Worm (Caenorhabditis elegans) whole organism, midembryonic: ENCODE measurements around the gene srw-51.

Experiments
- T22C8.4 ChIP-seq: fragments of 200-800 bp; sonication (Bioruptor generic); IDR thresholded peaks from 2 replicates; pipeline ENCODE4 v1.3.6; 2022; ENCODE audit warnings: missing genetic modification characterization, missing compliant biosample characterization
- cog-1 ChIP-seq: sonication (generic microtip); optimal IDR thresholded peaks from 2 replicates; lab custom pipeline; 2016; ENCODE audit warnings: missing genetic modification characterization, missing compliant biosample characterization
- flt-1 ChIP-seq: fragments of 200-800 bp; sonication (Bioruptor generic); IDR thresholded peaks from 2 replicates; pipeline ENCODE4 v1.3.6; 2022; ENCODE audit warnings: missing genetic modification characterization, missing compliant biosample characterization
- klf-2 ChIP-seq: fragments of 200-800 bp; sonication (Bioruptor generic); conservative IDR thresholded peaks from 2 replicates; pipeline ENCODE4 v1.3.6; 2022; ENCODE audit warnings: missing genetic modification reagents, missing genetic modification characterization, missing compliant biosample characterization
- med-1 ChIP-seq: sonication (generic microtip); optimal IDR thresholded peaks from 2 replicates; lab custom pipeline; 2017; ENCODE audit warnings: missing genetic modification characterization, mild to moderate bottlenecking, missing compliant biosample characterization, antibody characterized with exemption, missing genetic modification reagents; ENCODE audit not compliant: insufficient read depth
- ref-1 ChIP-seq: fragments of 200-800 bp; sonication (Bioruptor generic); conservative IDR thresholded peaks from 2 replicates; pipeline ENCODE4 v1.3.6; 2022; ENCODE audit warnings: missing genetic modification reagents, missing genetic modification characterization, missing compliant biosample characterization
- tab-1 ChIP-seq: fragments of 200-800 bp; sonication (Bioruptor generic); IDR thresholded peaks from 2 replicates; pipeline ENCODE4 v1.3.6; 2022; ENCODE audit warnings: missing genetic modification characterization, missing compliant biosample characterization
- ztf-23 ChIP-seq: fragments of 200-800 bp; sonication (Bioruptor generic); IDR thresholded peaks from 2 replicates; pipeline ENCODE4 v1.3.6; 2022; ENCODE audit warnings: missing genetic modification reagents, missing genetic modification characterization, missing compliant biosample characterization
- ztf-29 ChIP-seq: fragments of 200-800 bp; sonication (Bioruptor generic); IDR thresholded peaks from 2 replicates; pipeline ENCODE4 v1.3.6; 2022; ENCODE audit warnings: missing genetic modification reagents, missing genetic modification characterization, missing compliant biosample characterization

DNA sequence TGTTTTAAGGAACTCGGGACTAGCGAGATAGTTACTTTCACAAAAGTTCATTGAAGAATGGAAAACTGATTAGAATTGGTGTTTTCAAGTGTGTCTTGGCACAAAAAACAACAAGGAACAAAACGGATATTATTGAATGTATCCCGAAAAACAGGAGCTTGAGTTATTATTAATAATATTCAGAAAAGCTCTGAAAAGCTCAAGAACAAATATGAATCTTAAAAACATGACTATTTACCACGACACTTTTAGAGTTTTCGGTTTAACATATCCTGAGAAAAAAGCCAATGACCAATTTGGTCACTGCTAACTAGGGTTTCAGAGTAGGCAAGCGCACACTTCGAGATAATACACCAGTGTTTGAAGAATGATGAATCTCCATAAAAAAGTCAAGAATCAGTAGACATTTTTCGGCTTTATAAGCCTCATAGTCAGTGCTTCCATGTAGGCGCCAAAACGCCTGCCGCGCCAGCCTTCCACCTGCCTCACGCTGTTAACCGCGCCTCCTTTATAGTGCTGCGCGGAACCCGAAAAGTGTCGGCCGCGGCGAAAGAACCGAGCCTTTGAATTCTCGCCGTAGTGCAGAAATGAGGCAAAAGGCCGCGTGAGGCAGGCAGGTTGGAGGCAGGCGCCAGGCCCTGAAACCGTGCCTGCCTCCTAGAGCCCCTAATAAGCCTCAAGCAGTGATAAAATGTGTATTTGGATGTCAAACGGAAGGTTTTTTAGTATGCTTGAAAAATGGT lies 41.4 kb upstream of the srw-51 start, which contains the start of gene srh-236:
- TF ChIP-seq T22C8.4 (GFP tag; lab: Robert Waterston, UW), result no peak
- TF ChIP-seq ztf-29 (GFP tag; lab: Robert Waterston, UW), result no peak
- TF ChIP-seq ztf-23, result no peak
- TF ChIP-seq ref-1 (GFP tag; lab: Robert Waterston, UW), result no peak
- TF ChIP-seq flt-1, result no peak
- TF ChIP-seq klf-2 (GFP tag; lab: Robert Waterston, UW), result no peak
- no peak for TF ChIP-seq cog-1 (tag; lab: Kevin White, UChicago)
- no peak for TF ChIP-seq med-1 (GFP tag; lab: Kevin White, UChicago)
- no peak for TF ChIP-seq tab-1 (GFP tag; lab: Robert Waterston, UW)
